Worm (Caenorhabditis elegans) whole organism, L4/young adult: ENCODE results near the gene F53C11.9.

ENCODE experiments used
- W03F9.2 ChIP-seq: fragments of 150-350 bp; optimal IDR thresholded peaks from 2 replicates; lab custom pipeline; 2014; ENCODE audit warnings: missing biosample characterization, missing genetic modification characterization
- dao-5 ChIP-seq: sonication (generic microtip); optimal IDR thresholded peaks from 2 replicates; lab custom pipeline; 2016; ENCODE audit warnings: missing genotype, missing genetic modification characterization, moderate library complexity, missing compliant biosample characterization
- him-1 ChIP-seq: sonication (generic microtip); optimal IDR thresholded peaks from 2 replicates; lab custom pipeline; 2016; ENCODE audit warnings: missing genotype, missing genetic modification reagents, missing genetic modification characterization, missing compliant biosample characterization

- TF ChIP-seq him-1, result no peak
- TF ChIP-seq W03F9.2, result no peak
- TF ChIP-seq dao-5 (tag; lab: Kevin White, UChicago), result no peak
Observed at ce11 chrV:13812330-13812729, 34.5 kb downstream of the F53C11.9 start.
